Fruit fly (Drosophila melanogaster): ENCODE measurements around the gene Bdbt.

The Bdbt gene

DNA sequence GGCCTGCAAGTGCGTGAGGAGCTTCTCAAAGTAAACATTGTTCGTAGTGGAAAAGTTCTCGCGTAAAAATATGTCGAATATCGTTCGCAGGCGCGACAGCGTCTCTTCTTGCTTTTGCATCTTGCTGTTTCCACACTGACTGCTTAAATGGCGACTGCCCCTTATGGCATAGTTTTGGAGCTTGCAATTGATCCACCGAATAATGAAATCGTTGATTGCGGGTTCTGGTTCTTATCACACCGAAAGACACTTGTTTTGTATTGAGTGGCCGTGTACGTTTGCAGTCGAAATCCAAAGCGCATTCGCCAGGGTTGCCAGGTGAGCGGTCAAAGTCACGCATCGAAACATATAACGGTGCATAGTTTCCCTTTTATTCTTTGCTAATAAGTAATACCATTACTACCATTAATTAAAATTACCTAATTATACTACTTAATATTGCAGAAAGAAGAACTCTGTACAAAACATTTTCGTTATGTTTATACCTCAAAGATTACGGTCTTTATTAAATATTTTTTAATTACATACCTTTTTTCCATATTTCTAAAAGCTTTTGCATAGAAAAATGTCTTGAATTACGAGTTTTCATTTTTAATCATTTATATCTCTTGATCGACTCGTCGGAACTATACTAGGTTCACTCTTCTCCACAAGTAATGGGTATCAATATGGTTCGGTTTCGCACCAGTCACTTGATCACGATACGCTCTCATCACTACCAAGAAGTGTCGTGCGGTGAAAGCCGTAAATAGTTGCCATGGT, 17.0 kb downstream of the Bdbt start, which contains the start of the genes CG7044 and Tbc1d22 (continued):
- TF ChIP-seq D19A (tag; optimal IDR thresholded peaks at IDR 0.05) (no peak), CG1647 (GFP tag; optimal IDR thresholded peaks at IDR 0.05) (no peak), CG17361 (GFP tag; IDR thresholded peaks at IDR 0.05) (peak; percentile 90), maf-S (GFP tag; optimal IDR thresholded peaks at IDR 0.05) (no peak), zfh2 (GFP tag; optimal IDR thresholded peaks at IDR 0.05) (peak; percentile 70), CG11723 (GFP tag; optimal IDR thresholded peaks at IDR 0.05) (no peak), ash1 (GFP tag; optimal IDR thresholded peaks at IDR 0.05) (no peak), hth (optimal IDR thresholded peaks at IDR 0.05) (no peak), hbn (GFP tag; IDR thresholded peaks at IDR 0.05; ENCODE audit: partially characterized antibody) (0 out of 2 replicates have a peak, but pooled peaks have one; percentile 13), Six4 (GFP tag; optimal IDR thresholded peaks at IDR 0.05) (peak; percentile 6), CG9817 (tag; optimal IDR thresholded peaks at IDR 0.05) (peak; percentile 54), Sry-δ (GFP tag; optimal IDR thresholded peaks at IDR 0.05) (peak; percentile 59), CG12942 (GFP tag; optimal IDR thresholded peaks at IDR 0.05) (peak; percentile 56), Abd-B (GFP tag; optimal IDR thresholded peaks at IDR 0.05) (peak; percentile 71), Hr78 (GFP tag; optimal IDR thresholded peaks at IDR 0.05) (no peak), zen2 (GFP tag; IDR thresholded peaks at IDR 0.05; ENCODE audit: partially characterized antibody) (no peak; the same call in 2 of the 3 replicates), CG17359 (tag; optimal IDR thresholded peaks at IDR 0.05) (no peak), CrebB (tag; optimal IDR thresholded peaks at IDR 0.05) (no peak), exex (tag; optimal IDR thresholded peaks at IDR 0.05) (no peak), Nf-YC (tag; optimal IDR thresholded peaks at IDR 0.05) (peak; percentile 54), CG10565 (GFP tag; optimal IDR thresholded peaks at IDR 0.05) (no peak), hb (GFP tag; IDR thresholded peaks at IDR 0.05; ENCODE audit: partially characterized antibody) (no peak), knrl (GFP tag; IDR thresholded peaks at IDR 0.05; ENCODE audit: partially characterized antibody) (peak; percentile 53; the same call in 2 of the 3 replicates), toy (GFP tag; IDR thresholded peaks at IDR 0.05) (no peak), aop (GFP tag; IDR thresholded peaks at IDR 0.05) (no peak), Atf6 (GFP tag; IDR thresholded peaks at IDR 0.05) (no peak), CG13624 (GFP tag; optimal IDR thresholded peaks at IDR 0.05) (peak; percentile 28), CG11093 (GFP tag; IDR thresholded peaks at IDR 0.05) (no peak), HHEX (GFP tag; optimal IDR thresholded peaks at IDR 0.05) (no peak), peb (GFP tag; IDR thresholded peaks at IDR 0.05) (no peak), Ets97D (GFP tag; optimal IDR thresholded peaks at IDR 0.05) (peak; percentile 13), CG1792 (GFP tag; optimal IDR thresholded peaks at IDR 0.05) (no peak), dati (GFP tag; IDR thresholded peaks at IDR 0.05) (no peak), CG4617 (GFP tag; optimal IDR thresholded peaks at IDR 0.05; ENCODE audit: borderline replicate concordance) (peak; percentile 19), pnt (GFP tag; optimal IDR thresholded peaks at IDR 0.05) (peak; percentile 43), dan (GFP tag; IDR thresholded peaks at IDR 0.05) (no peak), cg (GFP tag; optimal IDR thresholded peaks at IDR 0.05) (no peak), CG5245 (GFP tag; optimal IDR thresholded peaks at IDR 0.05) (no peak), CG10462 (GFP tag; optimal IDR thresholded peaks at IDR 0.05) (peak; percentile 1), z (GFP tag; IDR thresholded peaks at IDR 0.05) (no peak), dimm (GFP tag; IDR thresholded peaks at IDR 0.05) (no peak), twi (tag; optimal IDR thresholded peaks at IDR 0.05) (peak; percentile 22), CG14965 (GFP tag; optimal IDR thresholded peaks at IDR 0.05; ENCODE audit: borderline replicate concordance) (no peak), CG18262 (tag; optimal IDR thresholded peaks at IDR 0.05) (peak; percentile 51), wor (GFP tag; IDR thresholded peaks at IDR 0.05) (peak; percentile 14; the same call in 1 of the 2 replicates), pho (GFP tag; optimal IDR thresholded peaks at IDR 0.05) (peak; percentile 33), CG33213 (GFP tag; optimal IDR thresholded peaks at IDR 0.05) (no peak), CG10274 (GFP tag; optimal IDR thresholded peaks at IDR 0.05) (no peak), CG7987 (GFP tag; optimal IDR thresholded peaks at IDR 0.05) (no peak), CG2678 (tag; optimal IDR thresholded peaks at IDR 0.05) (no peak)
